Worm (Caenorhabditis elegans) whole organism, young adult: ENCODE measurements around the gene hnd-1.

ENCODE experiments used
- B0261.1 ChIP-seq: sonication (generic microtip); optimal IDR thresholded peaks from 2 replicates; lab custom pipeline; 2016; ENCODE audit warnings: mild to moderate bottlenecking, missing genetic modification characterization, moderate library complexity, missing compliant biosample characterization
- B0336.3 ChIP-seq: fragments of 200-800 bp; sonication (Bioruptor generic); IDR thresholded peaks from 2 replicates; pipeline ENCODE4 v1.3.6; 2022; ENCODE audit warnings: missing genetic modification characterization, missing compliant biosample characterization
- C17E4.6 ChIP-seq: fragments of 200-800 bp; sonication (Bioruptor generic); IDR thresholded peaks from 2 replicates; pipeline ENCODE4 v1.3.6; 2022; ENCODE audit warnings: missing genetic modification reagents, missing genetic modification characterization, missing compliant biosample characterization
- D2030.7 ChIP-seq: fragments of 200-800 bp; sonication (Bioruptor generic); IDR thresholded peaks from 2 replicates; pipeline ENCODE4 v1.3.6; 2022; ENCODE audit warnings: missing genetic modification reagents, missing genetic modification characterization, missing compliant biosample characterization
- F10E7.11 ChIP-seq: sonication (generic microtip); optimal IDR thresholded peaks from 2 replicates; lab custom pipeline; 2017; ENCODE audit warnings: mild to moderate bottlenecking, missing genetic modification characterization, moderate library complexity, missing compliant biosample characterization
- F39B2.1 ChIP-seq: fragments of 200-800 bp; sonication (Bioruptor generic); IDR thresholded peaks from 2 replicates; pipeline ENCODE4 v1.3.6; 2022; ENCODE audit warnings: missing genetic modification reagents, missing genetic modification characterization, missing compliant biosample characterization
- F57A8.1 ChIP-seq: fragments of 200-800 bp; sonication (Bioruptor generic); optimal IDR thresholded peaks from 2 replicates; lab custom pipeline; 2018; ENCODE audit warnings: mild to moderate bottlenecking, missing genetic modification characterization, moderate library complexity, missing compliant biosample characterization
- F57C9.4 ChIP-seq: sonication (generic microtip); optimal IDR thresholded peaks from 2 replicates; lab custom pipeline; 2017; ENCODE audit warnings: mild to moderate bottlenecking, missing genetic modification characterization, missing compliant biosample characterization
- Y53F4B.3 ChIP-seq: fragments of 200-800 bp; sonication (Bioruptor generic); IDR thresholded peaks from 2 replicates; pipeline ENCODE4 v1.3.6; 2022; ENCODE audit warnings: missing genetic modification reagents, missing genetic modification characterization, missing compliant biosample characterization
- Y67H2A.10 ChIP-seq: fragments of 200-800 bp; sonication (Bioruptor generic); conservative IDR thresholded peaks from 2 replicates; pipeline ENCODE4 v1.3.6; 2022; ENCODE audit warnings: missing genetic modification reagents, missing genetic modification characterization, missing compliant biosample characterization
- ama-1 ChIP-seq, 3 experiments: fragments of 150-350 bp in 1 of 3; sonication (generic microtip) in 2 of 3; optimal IDR thresholded peaks; 2 replicates each; lab custom pipeline; 2014 to 2018; ENCODE audit warnings: missing biosample characterization in 2 of 3, missing genetic modification characterization in 2 of 3, missing genetic modification reagents in 2 of 3
- attf-6 ChIP-seq: fragments of 200-800 bp; sonication (Bioruptor generic); IDR thresholded peaks from 2 replicates; pipeline ENCODE4 v1.3.6; 2022; ENCODE audit warnings: missing genetic modification reagents, missing genetic modification characterization, missing compliant biosample characterization
- bed-1 ChIP-seq: fragments of 200-800 bp; sonication (Bioruptor generic); IDR thresholded peaks from 2 replicates; pipeline ENCODE4 v1.3.6; 2022; ENCODE audit warnings: missing genetic modification reagents, missing genetic modification characterization, missing compliant biosample characterization
- ceh-27 ChIP-seq: fragments of 200-800 bp; sonication (Bioruptor generic); optimal IDR thresholded peaks from 2 replicates; lab custom pipeline; 2018; ENCODE audit warnings: mild to moderate bottlenecking, missing genetic modification characterization, moderate library complexity, missing compliant biosample characterization
- ceh-79 ChIP-seq: sonication (generic microtip); optimal IDR thresholded peaks from 2 replicates; lab custom pipeline; 2017; ENCODE audit warnings: mild to moderate bottlenecking, missing genetic modification characterization, missing compliant biosample characterization
- chd-7 ChIP-seq: sonication (generic microtip); optimal IDR thresholded peaks from 2 replicates; lab custom pipeline; 2016; ENCODE audit warnings: mild to moderate bottlenecking, missing genetic modification characterization, moderate library complexity, missing compliant biosample characterization
- dpl-1 ChIP-seq: fragments of 150-350 bp; optimal IDR thresholded peaks from 2 replicates; lab custom pipeline; 2014; ENCODE audit warnings: missing biosample characterization, missing genetic modification reagents, missing genetic modification characterization
- efl-1 ChIP-seq: fragments of 150-350 bp; optimal IDR thresholded peaks from 2 replicates; lab custom pipeline; 2014; ENCODE audit warnings: missing biosample characterization, missing genetic modification reagents, missing genetic modification characterization
- egl-44 ChIP-seq: fragments of 200-800 bp; sonication (Bioruptor generic); IDR thresholded peaks from 2 replicates; pipeline ENCODE4 v1.3.6; 2022; ENCODE audit warnings: missing genetic modification reagents, missing genetic modification characterization, missing compliant biosample characterization
- egrh-3 ChIP-seq: fragments of 200-800 bp; sonication (Bioruptor generic); IDR thresholded peaks from 2 replicates; pipeline ENCODE4 v1.3.6; 2022; ENCODE audit warnings: missing genetic modification reagents, missing genetic modification characterization, missing compliant biosample characterization
- gei-17 ChIP-seq: fragments of 200-800 bp; sonication (Bioruptor generic); optimal IDR thresholded peaks from 2 replicates; lab custom pipeline; 2018; ENCODE audit warnings: mild to moderate bottlenecking, missing genetic modification characterization, missing compliant biosample characterization
- hlh-12 ChIP-seq: sonication (generic microtip); optimal IDR thresholded peaks from 2 replicates; lab custom pipeline; 2016; ENCODE audit warnings: missing genetic modification characterization, missing compliant biosample characterization
- hmg-1.2 ChIP-seq: fragments of 200-800 bp; sonication (Bioruptor generic); IDR thresholded peaks from 2 replicates; pipeline ENCODE4 v1.3.6; 2022; ENCODE audit warnings: missing genetic modification reagents, missing genetic modification characterization, missing compliant biosample characterization
- hmg-20 ChIP-seq: fragments of 200-800 bp; sonication (Bioruptor generic); IDR thresholded peaks from 2 replicates; pipeline ENCODE4 v1.3.6; 2022; ENCODE audit warnings: missing genetic modification reagents, missing genetic modification characterization, missing compliant biosample characterization
- lir-1 ChIP-seq: fragments of 200-800 bp; sonication (Bioruptor generic); conservative IDR thresholded peaks from 2 replicates; pipeline ENCODE4 v1.3.6; 2022; ENCODE audit warnings: missing genetic modification reagents, missing genetic modification characterization, missing compliant biosample characterization
- madf-6 ChIP-seq: fragments of 200-800 bp; sonication (Bioruptor generic); IDR thresholded peaks from 2 replicates; pipeline ENCODE4 v1.3.6; 2022; ENCODE audit warnings: missing genetic modification reagents, missing genetic modification characterization, missing compliant biosample characterization
- mcd-1 ChIP-seq: fragments of 200-800 bp; sonication (Bioruptor generic); IDR thresholded peaks from 2 replicates; pipeline ENCODE4 v1.3.6; 2022; ENCODE audit warnings: missing genetic modification reagents, missing genetic modification characterization, missing compliant biosample characterization
- mes-4 ChIP-seq: sonication (generic microtip); optimal IDR thresholded peaks from 2 replicates; lab custom pipeline; 2016; ENCODE audit warnings: missing genotype, missing genetic modification characterization, missing compliant biosample characterization
- nfya-2 ChIP-seq: fragments of 200-800 bp; sonication (Bioruptor generic); IDR thresholded peaks from 2 replicates; pipeline ENCODE4 v1.3.6; 2022; ENCODE audit warnings: missing genetic modification reagents, missing genetic modification characterization, missing compliant biosample characterization
- nfyb-1 ChIP-seq: fragments of 200-800 bp; sonication (Bioruptor generic); IDR thresholded peaks from 2 replicates; pipeline ENCODE4 v1.3.6; 2022; ENCODE audit warnings: missing genetic modification reagents, missing genetic modification characterization, missing compliant biosample characterization
- nhr-120 ChIP-seq: fragments of 200-800 bp; sonication (Bioruptor generic); IDR thresholded peaks from 2 replicates; pipeline ENCODE4 v1.3.6; 2022; ENCODE audit warnings: missing genetic modification characterization, missing compliant biosample characterization
- nhr-90 ChIP-seq: sonication (generic microtip); optimal IDR thresholded peaks from 2 replicates; lab custom pipeline; 2016; ENCODE audit warnings: missing genotype, mild to moderate bottlenecking, missing genetic modification characterization, missing compliant biosample characterization
- pha-4 ChIP-seq: fragments of 150-350 bp; sonication (generic microtip); optimal IDR thresholded peaks from 2 replicates; lab custom pipeline; 2014; ENCODE audit warnings: missing biosample characterization, missing genetic modification reagents, missing genetic modification characterization
- repo-1 ChIP-seq: sonication (generic microtip); optimal IDR thresholded peaks from 2 replicates; lab custom pipeline; 2017; ENCODE audit warnings: mild to moderate bottlenecking, missing genetic modification characterization, missing compliant biosample characterization
- sdz-38 ChIP-seq: sonication (generic microtip); optimal IDR thresholded peaks from 2 replicates; lab custom pipeline; 2016; ENCODE audit warnings: missing genotype, missing genetic modification characterization, missing compliant biosample characterization
- sea-2 ChIP-seq: fragments of 200-800 bp; sonication (Bioruptor generic); IDR thresholded peaks from 2 replicates; pipeline ENCODE4 v1.3.6; 2022; ENCODE audit warnings: missing genetic modification characterization, missing compliant biosample characterization
- tbp1 ChIP-seq: fragments of 200-800 bp; sonication (Bioruptor generic); optimal IDR thresholded peaks from 2 replicates; lab custom pipeline; 2018; ENCODE audit warnings: mild to moderate bottlenecking, missing genetic modification characterization, missing compliant biosample characterization
- tbx-9 ChIP-seq: sonication (generic microtip); optimal IDR thresholded peaks from 2 replicates; lab custom pipeline; 2016; ENCODE audit warnings: borderline replicate concordance, missing genetic modification characterization, inconsistent platforms, missing compliant biosample characterization
- tlf-1 ChIP-seq: fragments of 200-800 bp; sonication (Bioruptor generic); optimal IDR thresholded peaks from 2 replicates; lab custom pipeline; 2018; ENCODE audit warnings: mild to moderate bottlenecking, missing genetic modification characterization, missing compliant biosample characterization
- unc-130 ChIP-seq: sonication (generic microtip); optimal IDR thresholded peaks from 2 replicates; lab custom pipeline; 2016; ENCODE audit warnings: missing genetic modification reagents, missing genetic modification characterization, missing compliant biosample characterization
- xnd-1 ChIP-seq: sonication (generic microtip); optimal IDR thresholded peaks from 2 replicates; lab custom pipeline; 2016; ENCODE audit warnings: missing genotype, missing genetic modification reagents, missing genetic modification characterization, missing compliant biosample characterization
- ztf-25 ChIP-seq: fragments of 200-800 bp; sonication (Bioruptor generic); IDR thresholded peaks from 2 replicates; pipeline ENCODE4 v1.3.6; 2022; ENCODE audit warnings: missing genetic modification reagents, missing genetic modification characterization, missing compliant biosample characterization
- ztf-6 ChIP-seq: fragments of 200-800 bp; sonication (Bioruptor generic); IDR thresholded peaks from 2 replicates; pipeline ENCODE4 v1.3.6; 2022; ENCODE audit warnings: missing genetic modification reagents, missing genetic modification characterization, missing compliant biosample characterization

hnd-1 gene

ce11 chrX:11645517-11645916 lies 38.8 kb upstream of the hnd-1 start (continued):
- TF ChIP-seq ztf-6 (GFP tag; lab: Robert Waterston, UW) (no peak), ama-1 (optimal IDR thresholded peaks at IDR 0.05; lab: Kevin White, UChicago) (no peak), ama-1 (GFP tag; optimal IDR thresholded peaks at IDR 0.05; lab: Kevin White, UChicago) (peak; percentile 14 to 57), nhr-120 (GFP tag; lab: Robert Waterston, UW) (no peak), pha-4 (tag; lab: Kevin White, UChicago) (no peak), B0261.1 (peak; percentile 72), ceh-27 (GFP tag; lab: Kevin White, UChicago) (peak; percentile 1), nfyb-1 (GFP tag; lab: Robert Waterston, UW) (peak; percentile 54; the same call in 1 of the 2 replicates), ztf-25 (GFP tag; lab: Robert Waterston, UW) (0 out of 2 replicates have a peak, but pooled peaks have one; percentile 58), lir-1 (GFP tag; lab: Robert Waterston, UW) (peak; percentile 73), C17E4.6 (GFP tag; lab: Robert Waterston, UW) (no peak), F57A8.1 (GFP tag; lab: Kevin White, UChicago) (no peak), dpl-1 (no peak), efl-1 (GFP tag; lab: Kevin White, UChicago) (no peak), hmg-20 (GFP tag; lab: Robert Waterston, UW) (0 out of 2 replicates have a peak, but pooled peaks have one; percentile 5), attf-6 (GFP tag; lab: Robert Waterston, UW) (no peak), xnd-1 (tag; lab: Kevin White, UChicago) (no peak), tlf-1 (GFP tag; lab: Kevin White, UChicago) (no peak), hlh-12 (tag; lab: Kevin White, UChicago) (no peak), Y67H2A.10 (GFP tag; lab: Robert Waterston, UW) (0 out of 2 replicates have a peak, but pooled peaks have one; percentile 41), gei-17 (GFP tag; lab: Kevin White, UChicago) (no peak), F39B2.1 (GFP tag; lab: Robert Waterston, UW) (no peak), bed-1 (no peak), tbp1 (peak; percentile 91), unc-130 (GFP tag; lab: Kevin White, UChicago) (peak; percentile 11), sea-2 (GFP tag; lab: Robert Waterston, UW) (no peak), F10E7.11 (tag; lab: Kevin White, UChicago) (no peak), tbx-9 (tag; lab: Kevin White, UChicago) (no peak), F57C9.4 (no peak), Y53F4B.3 (GFP tag; lab: Robert Waterston, UW) (no peak), sdz-38 (tag; lab: Kevin White, UChicago) (no peak)
- TF ChIP-seq, all 124 proteins: peak for 54

DNA sequence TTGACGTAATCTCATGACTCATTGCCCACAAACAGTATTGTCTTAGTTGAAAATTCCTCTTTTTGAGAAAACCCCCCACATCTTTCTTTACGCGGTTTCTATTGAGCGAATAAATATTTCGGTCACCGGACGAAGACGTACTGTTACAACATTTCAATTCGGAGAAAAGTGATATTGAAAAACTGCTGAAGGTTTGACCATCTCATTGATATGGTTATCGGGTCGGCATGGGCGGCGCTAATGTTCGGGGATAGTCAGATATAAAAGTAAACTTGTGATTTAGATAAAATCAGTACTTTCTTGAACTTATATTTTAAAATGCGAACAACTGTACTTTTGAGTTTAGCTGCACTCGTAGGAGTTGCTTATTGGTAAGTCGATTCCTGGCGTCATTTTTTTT lies 37.2 kb upstream of the hnd-1 start, which contains the start of gene T04F8.8:
TSS of gene T04F8.8 (plus strand) at position 301 of the 400 bp plus-strand sequence.
- no peak for TF ChIP-seq egl-44 (GFP tag; lab: Robert Waterston, UW)
- no peak for TF ChIP-seq F39B2.1 (GFP tag; lab: Robert Waterston, UW)
- TF ChIP-seq madf-6 (GFP tag; lab: Robert Waterston, UW), result no peak
- no peak for TF ChIP-seq attf-6 (GFP tag; lab: Robert Waterston, UW)
- no peak for TF ChIP-seq egrh-3
- TF ChIP-seq mcd-1 (GFP tag; lab: Robert Waterston, UW), result no peak
- TF ChIP-seq nfya-2, result no peak
- TF ChIP-seq repo-1 (tag; lab: Kevin White, UChicago), result no peak

DNA sequence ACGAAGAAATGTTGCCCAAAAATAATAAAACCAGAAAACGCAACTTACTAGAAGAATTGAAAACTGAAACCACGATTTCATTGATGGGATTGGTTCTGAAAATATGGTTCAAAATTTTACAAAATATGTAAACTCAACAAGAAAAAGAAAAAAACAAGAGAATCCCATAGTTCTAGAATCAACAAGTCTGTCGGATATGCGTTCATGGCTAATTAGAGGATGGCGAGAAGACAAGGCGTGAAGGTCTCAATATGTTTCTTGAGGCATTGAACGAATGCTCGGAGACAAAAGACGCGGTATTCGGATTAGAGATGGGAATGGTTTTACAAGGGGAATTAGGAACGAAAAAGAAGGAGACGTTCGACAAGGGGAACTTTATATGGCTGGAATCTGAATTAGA lies 33.6 kb upstream of the hnd-1 start, which contains the start of gene cutl-11:
TSS of gene cutl-11 (minus strand) at position 101 of the 400 bp plus-strand sequence.
- no peak for TF ChIP-seq hmg-1.2 (GFP tag; lab: Robert Waterston, UW)
- no peak for TF ChIP-seq D2030.7 (GFP tag; lab: Robert Waterston, UW)
- no peak for TF ChIP-seq bed-1
- TF ChIP-seq nhr-90 (tag; lab: Kevin White, UChicago), result no peak
- no peak for TF ChIP-seq chd-7 (tag; lab: Kevin White, UChicago)
- no peak for TF ChIP-seq nfyb-1 (GFP tag; lab: Robert Waterston, UW)
- TF ChIP-seq ceh-79 (tag; lab: Kevin White, UChicago), result no peak
- TF ChIP-seq mes-4 (tag; lab: Kevin White, UChicago), result no peak
- no peak for TF ChIP-seq B0336.3 (GFP tag; lab: Robert Waterston, UW)
